Fruit fly (Drosophila melanogaster): ENCODE results near the gene CG42494.

Gene CG42494

DNA sequence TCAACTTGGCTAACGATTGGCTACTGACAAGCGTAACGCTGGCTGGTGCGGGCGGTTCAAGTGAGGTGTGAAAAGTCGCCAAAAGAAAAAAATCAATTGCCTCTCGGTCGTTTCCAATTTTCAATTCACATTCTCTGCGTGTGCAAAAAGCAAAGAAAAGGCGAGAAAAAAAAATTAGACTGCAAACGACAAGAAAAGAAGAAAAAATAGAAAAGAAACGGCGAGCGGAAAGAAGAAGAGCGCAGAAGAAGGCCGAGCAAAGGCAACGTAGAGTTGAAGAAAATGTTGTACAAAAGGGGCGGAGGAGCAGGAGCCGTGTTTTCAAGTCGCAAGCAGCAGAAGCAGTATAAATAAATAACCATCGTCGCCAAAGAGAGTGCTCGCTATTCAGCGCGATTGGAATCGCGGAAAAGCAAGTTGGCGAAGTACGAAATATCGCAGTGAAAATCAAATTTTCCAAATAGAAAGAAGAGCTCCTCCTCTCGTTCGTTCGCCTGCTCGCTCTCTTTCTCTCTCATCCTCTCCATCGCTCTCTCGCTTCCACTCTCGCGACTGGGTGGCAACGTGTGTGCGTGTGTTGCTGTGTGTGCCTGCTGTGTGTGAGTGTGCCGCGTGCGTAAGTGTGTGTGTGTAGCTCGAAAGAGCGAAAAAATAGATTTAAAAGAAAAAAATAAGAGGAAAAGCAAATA is 41.7 kb downstream of the CG42494 start:
- TF ChIP-seq N (GFP tag; optimal IDR thresholded peaks at IDR 0.05) = no peak
- no peak for TF ChIP-seq sage (GFP tag; optimal IDR thresholded peaks at IDR 0.05)
- TF ChIP-seq woc (GFP tag; optimal IDR thresholded peaks at IDR 0.05) = no peak
- TF ChIP-seq Myc (optimal IDR thresholded peaks at IDR 0.05) = no peak
- no peak for TF ChIP-seq CG9705 (GFP tag; optimal IDR thresholded peaks at IDR 0.05)
- no peak for TF ChIP-seq dsf (GFP tag; optimal IDR thresholded peaks at IDR 0.05; ENCODE audit: borderline replicate concordance)
- TF ChIP-seq lola (GFP tag; optimal IDR thresholded peaks at IDR 0.05) = peak; percentile 83
- TF ChIP-seq h (GFP tag; optimal IDR thresholded peaks at IDR 0.05) = no peak
- TF ChIP-seq CrebA (GFP tag; optimal IDR thresholded peaks at IDR 0.05; ENCODE audit: borderline replicate concordance) = no peak
- TF ChIP-seq GATAd (GFP tag; optimal IDR thresholded peaks at IDR 0.05) = no peak
- TF ChIP-seq jim (GFP tag; optimal IDR thresholded peaks at IDR 0.05) = no peak
- no peak for TF ChIP-seq fru (GFP tag; optimal IDR thresholded peaks at IDR 0.05)
- no peak for TF ChIP-seq Hnf4 (GFP tag; optimal IDR thresholded peaks at IDR 0.05)
- no peak for TF ChIP-seq pan (optimal IDR thresholded peaks at IDR 0.05)
- TF ChIP-seq Dif (GFP tag; optimal IDR thresholded peaks at IDR 0.05; ENCODE audit: partially characterized antibody) = peak; percentile 99
- peak; percentile 35 for TF ChIP-seq br (GFP tag; optimal IDR thresholded peaks at IDR 0.05)
- TF ChIP-seq Jra (GFP tag; optimal IDR thresholded peaks at IDR 0.05) = no peak
- no peak for TF ChIP-seq Hr83 (GFP tag; optimal IDR thresholded peaks at IDR 0.05; ENCODE audit: poor library complexity, severe bottlenecking)
- no peak for TF ChIP-seq usp (GFP tag; optimal IDR thresholded peaks at IDR 0.05)
- no peak for TF ChIP-seq foxo (GFP tag; optimal IDR thresholded peaks at IDR 0.05)
- no peak for TF ChIP-seq CG32264 (GFP tag; optimal IDR thresholded peaks at IDR 0.05)
- TF ChIP-seq Rel (GFP tag; optimal IDR thresholded peaks at IDR 0.05) = no peak
- TF ChIP-seq Rel (tag; optimal IDR thresholded peaks at IDR 0.05) = no peak
- peak in 1 of 2 experiments; percentile 92 for TF ChIP-seq dl (GFP tag; optimal IDR thresholded peaks at IDR 0.05; ENCODE audit: insufficient read depth in 1 of 2, partially characterized antibody in 2 of 2)
- no peak for TF ChIP-seq brk (GFP tag; optimal IDR thresholded peaks at IDR 0.05)
- no peak for TF ChIP-seq Mio (GFP tag; optimal IDR thresholded peaks at IDR 0.05)
- no peak for TF ChIP-seq tai (GFP tag; optimal IDR thresholded peaks at IDR 0.05)
- no peak for TF ChIP-seq Abd-B (GFP tag; optimal IDR thresholded peaks at IDR 0.05)
- TF ChIP-seq sv (GFP tag; optimal IDR thresholded peaks at IDR 0.05) = no peak
- TF ChIP-seq dmrt93B (GFP tag; optimal IDR thresholded peaks at IDR 0.05) = no peak
- TF ChIP-seq Dfd (GFP tag; optimal IDR thresholded peaks at IDR 0.05) = no peak
- TF ChIP-seq OdsH (GFP tag; optimal IDR thresholded peaks at IDR 0.05) = no peak
- peak; percentile 20 for TF ChIP-seq Sp1 (GFP tag; optimal IDR thresholded peaks at IDR 0.05)
- TF ChIP-seq Hr78 (GFP tag; optimal IDR thresholded peaks at IDR 0.05) = no peak
- no peak for TF ChIP-seq rgr (GFP tag; optimal IDR thresholded peaks at IDR 0.05)
- no peak for TF ChIP-seq HLH106 (tag; optimal IDR thresholded peaks at IDR 0.05)
- TF ChIP-seq psq (GFP tag; optimal IDR thresholded peaks at IDR 0.05) = peak; percentile 66
- TF ChIP-seq Vsx2 (GFP tag; optimal IDR thresholded peaks at IDR 0.05; ENCODE audit: partially characterized antibody) = no peak
- TF ChIP-seq ey (GFP tag; optimal IDR thresholded peaks at IDR 0.05) = no peak

DNA sequence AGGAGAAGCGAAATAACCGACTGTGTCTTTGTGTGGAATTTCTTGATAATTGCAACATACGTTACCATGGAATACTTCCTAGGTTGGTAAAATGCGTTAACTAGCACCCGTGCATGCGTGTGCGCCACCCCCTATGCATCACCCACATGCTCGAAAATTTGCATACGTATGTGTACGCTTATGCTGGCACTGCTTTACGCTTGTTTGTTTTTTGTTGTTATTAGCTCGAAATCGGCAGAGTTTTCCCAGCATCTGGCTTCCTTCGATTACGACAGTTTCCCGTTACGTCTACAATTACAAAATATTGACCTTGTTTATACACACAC is 42.2 kb downstream of the CG42494 start:
- no peak for TF ChIP-seq Hr78 (GFP tag; optimal IDR thresholded peaks at IDR 0.05)
- TF ChIP-seq N (GFP tag; optimal IDR thresholded peaks at IDR 0.05) = peak; percentile 42

Measured in whole organism, wandering third instar larva.